Fruit fly (Drosophila melanogaster) whole organism, embryonic: Measurements from ENCODE around the gene Sbds.

Source experiments
- Antp ChIP-seq: fragments of 200-800 bp; sonication (Bioruptor generic); optimal IDR thresholded peaks from 3 replicates; lab custom pipeline; 2016; ENCODE audit warnings: missing biosample characterization, missing genetic modification characterization
- Asciz ChIP-seq: fragments of 200-800 bp; sonication (Bioruptor generic); optimal IDR thresholded peaks from 2 replicates; lab custom pipeline; 2017; ENCODE audit warnings: missing biosample characterization, mild to moderate bottlenecking, missing genetic modification characterization, missing genetic modification reagents
- Bdp1 ChIP-seq: fragments of 200-800 bp; sonication (Bioruptor generic); optimal IDR thresholded peaks from 3 replicates; lab custom pipeline; 2016; ENCODE audit warnings: missing biosample characterization, missing genetic modification characterization
- CG1024 ChIP-seq: fragments of 200-800 bp; sonication (Bioruptor generic); IDR thresholded peaks from 2 replicates; pipeline ENCODE4 v1.3.6; 2022; ENCODE audit warnings: missing biosample characterization, missing genetic modification characterization
- CG10565 ChIP-seq: fragments of 200-800 bp; sonication (Bioruptor generic); optimal IDR thresholded peaks from 3 replicates; lab custom pipeline; 2016; ENCODE audit warnings: missing biosample characterization, mild to moderate bottlenecking, missing genetic modification characterization
- CG11456 ChIP-seq: fragments of 200-800 bp; sonication (Bioruptor generic); IDR thresholded peaks from 3 replicates; pipeline ENCODE4 v1.3.6; 2022; ENCODE audit warnings: missing biosample characterization, missing genetic modification characterization
- CG12071 ChIP-seq: fragments of 200-800 bp; sonication (Bioruptor generic); optimal IDR thresholded peaks from 3 replicates; lab custom pipeline; 2018; ENCODE audit warnings: missing biosample characterization, mild to moderate bottlenecking, missing genetic modification characterization
- CG13123 ChIP-seq: fragments of 200-800 bp; sonication (Bioruptor generic); optimal IDR thresholded peaks from 2 replicates; lab custom pipeline; 2016; ENCODE audit warnings: missing biosample characterization, missing genetic modification characterization
- CG13894 ChIP-seq: fragments of 200-800 bp; sonication (Bioruptor generic); optimal IDR thresholded peaks from 3 replicates; lab custom pipeline; 2018; ENCODE audit warnings: missing biosample characterization, mild to moderate bottlenecking, missing genetic modification characterization, moderate library complexity
- CG17328 ChIP-seq: fragments of 200-800 bp; sonication (Bioruptor generic); IDR thresholded peaks from 2 replicates; pipeline ENCODE4 v1.3.6; 2022; ENCODE audit warnings: missing biosample characterization, missing genetic modification characterization
- CG18262 ChIP-seq: fragments of 200-800 bp; optimal IDR thresholded peaks from 3 replicates; lab custom pipeline; 2019; ENCODE audit warnings: missing biosample characterization, mild to moderate bottlenecking, missing genetic modification characterization, moderate library complexity
- CG2712 ChIP-seq: fragments of 200-800 bp; optimal IDR thresholded peaks from 3 replicates; lab custom pipeline; 2019; ENCODE audit warnings: missing biosample characterization, mild to moderate bottlenecking, missing genetic modification characterization, moderate library complexity
- CG31224 ChIP-seq: fragments of 200-800 bp; sonication (Bioruptor generic); IDR thresholded peaks from 2 replicates; pipeline ENCODE4 v1.3.6; 2022; ENCODE audit warnings: missing biosample characterization, missing genetic modification characterization
- CG9609 ChIP-seq: fragments of 200-800 bp; sonication (Bioruptor generic); optimal IDR thresholded peaks from 3 replicates; lab custom pipeline; 2016; ENCODE audit warnings: missing biosample characterization, missing genetic modification characterization
- CTCF ChIP-seq: fragments of 200-800 bp; sonication (Bioruptor generic); optimal IDR thresholded peaks from 2 replicates; lab custom pipeline; 2017; ENCODE audit warnings: missing biosample characterization, mild to moderate bottlenecking, missing genetic modification characterization, moderate library complexity
- CoRest ChIP-seq: fragments of 200-800 bp; sonication (Bioruptor generic); optimal IDR thresholded peaks from 3 replicates; lab custom pipeline; 2018; ENCODE audit warnings: missing biosample characterization, mild to moderate bottlenecking, missing genetic modification characterization, moderate library complexity
- D19B ChIP-seq: fragments of 200-800 bp; sonication (Bioruptor generic); optimal IDR thresholded peaks from 2 replicates; lab custom pipeline; 2017; ENCODE audit warnings: missing biosample characterization, mild to moderate bottlenecking, missing genetic modification characterization
- Deaf1 ChIP-seq: fragments of 200-800 bp; optimal IDR thresholded peaks from 3 replicates; lab custom pipeline; 2019; ENCODE audit warnings: missing biosample characterization, mild to moderate bottlenecking, missing genetic modification characterization, moderate library complexity
- Dll ChIP-seq: fragments of 200-800 bp; sonication (Bioruptor generic); IDR thresholded peaks from 4 replicates; pipeline ENCODE4 v1.3.6; 2022; ENCODE audit warnings: missing biosample characterization, missing genetic modification characterization; ENCODE audit not compliant: partially characterized antibody
- Dp ChIP-seq: fragments of 200-800 bp; sonication (Bioruptor generic); optimal IDR thresholded peaks from 2 replicates; lab custom pipeline; 2018; ENCODE audit warnings: missing biosample characterization, mild to moderate bottlenecking, missing genetic modification characterization, moderate library complexity
- Dref ChIP-seq: fragments of 200-800 bp; sonication (Bioruptor generic); IDR thresholded peaks from 2 replicates; pipeline ENCODE4 v1.3.6; 2022; ENCODE audit warnings: missing biosample characterization, missing genetic modification characterization
- Fer3 ChIP-seq: fragments of 200-800 bp; sonication (Bioruptor generic); optimal IDR thresholded peaks from 2 replicates; lab custom pipeline; 2018; ENCODE audit warnings: missing biosample characterization, mild to moderate bottlenecking, missing genetic modification characterization, moderate library complexity
- GATAe ChIP-seq: fragments of 200-800 bp; sonication (Bioruptor generic); conservative IDR thresholded peaks from 2 replicates; pipeline ENCODE4 v1.3.6; 2022; ENCODE audit warnings: missing biosample characterization, missing genetic modification characterization
- H15 ChIP-seq: fragments of 200-800 bp; sonication (Bioruptor generic); IDR thresholded peaks from 3 replicates; pipeline ENCODE4 v1.3.6; 2022; ENCODE audit warnings: missing biosample characterization, missing genetic modification characterization
- HLHmδ ChIP-seq: fragments of 200-800 bp; sonication (Bioruptor generic); optimal IDR thresholded peaks from 2 replicates; lab custom pipeline; 2018; ENCODE audit warnings: missing biosample characterization, mild to moderate bottlenecking, missing genetic modification characterization, moderate library complexity
- Neu2 ChIP-seq: fragments of 200-800 bp; sonication (Bioruptor generic); optimal IDR thresholded peaks from 3 replicates; lab custom pipeline; 2016; ENCODE audit warnings: missing biosample characterization, missing genetic modification characterization, borderline replicate concordance
- Opbp ChIP-seq: fragments of 200-800 bp; sonication (Bioruptor generic); IDR thresholded peaks from 3 replicates; pipeline ENCODE4 v1.3.6; 2022; ENCODE audit warnings: missing biosample characterization, missing genetic modification characterization; ENCODE audit not compliant: partially characterized antibody
- Pdp1 ChIP-seq, 2 experiments: fragments of 200-800 bp; sonication (Bioruptor generic); optimal IDR thresholded peaks; 3 replicates each; lab custom pipeline; 2016; ENCODE audit warnings: missing biosample characterization in 2 of 2, missing genetic modification characterization in 2 of 2, mild to moderate bottlenecking in 1 of 2, moderate library complexity in 1 of 2
- Rx ChIP-seq: fragments of 200-800 bp; sonication (Bioruptor generic); IDR thresholded peaks from 2 replicates; pipeline ENCODE4 v1.3.6; 2022; ENCODE audit warnings: missing biosample characterization, missing genetic modification characterization
- Sox100B ChIP-seq: fragments of 200-800 bp; sonication (Bioruptor generic); optimal IDR thresholded peaks from 3 replicates; lab custom pipeline; 2018; ENCODE audit warnings: missing biosample characterization, mild to moderate bottlenecking, missing genetic modification characterization
- Stat92E ChIP-seq, 3 experiments: fragments of >200 bp in 2 of 3; fragments of 200-800 bp in 1 of 3; sonication (Bioruptor generic) in 1 of 3; optimal IDR thresholded peaks; 2 replicates each; lab custom pipeline; 2017 to 2019; ENCODE audit warnings: missing biosample characterization in 3 of 3, missing genetic modification characterization in 3 of 3, mild to moderate bottlenecking in 1 of 3, moderate library complexity in 1 of 3
- cato ChIP-seq: fragments of 200-800 bp; sonication (Bioruptor generic); optimal IDR thresholded peaks from 2 replicates; lab custom pipeline; 2016; ENCODE audit warnings: missing biosample characterization, missing genetic modification characterization, borderline replicate concordance
- disco-r ChIP-seq: fragments of 200-800 bp; sonication (Bioruptor generic); optimal IDR thresholded peaks from 2 replicates; lab custom pipeline; 2016; ENCODE audit warnings: missing biosample characterization, missing genetic modification characterization
- eyg ChIP-seq: fragments of 200-800 bp; sonication (Bioruptor generic); optimal IDR thresholded peaks from 3 replicates; lab custom pipeline; 2016; ENCODE audit warnings: missing biosample characterization, missing genetic modification characterization
- fd102C ChIP-seq: fragments of 200-800 bp; sonication (Bioruptor generic); optimal IDR thresholded peaks from 2 replicates; lab custom pipeline; 2018; ENCODE audit warnings: missing biosample characterization, mild to moderate bottlenecking, missing genetic modification characterization, moderate library complexity
- gcm ChIP-seq: fragments of 200-800 bp; sonication (Bioruptor generic); optimal IDR thresholded peaks from 2 replicates; lab custom pipeline; 2019; ENCODE audit warnings: missing biosample characterization, mild to moderate bottlenecking, missing genetic modification characterization, moderate library complexity
- gsb ChIP-seq: fragments of 200-800 bp; sonication (Bioruptor generic); IDR thresholded peaks from 2 replicates; pipeline ENCODE4 v1.3.6; 2022; ENCODE audit warnings: missing biosample characterization, missing genetic modification characterization
- gt ChIP-seq: fragments of 200-800 bp; sonication (Bioruptor generic); IDR thresholded peaks from 2 replicates; pipeline ENCODE4 v1.3.6; 2022; ENCODE audit warnings: missing biosample characterization, missing genetic modification characterization
- ham ChIP-seq: fragments of 200-800 bp; sonication (Bioruptor generic); IDR thresholded peaks from 2 replicates; pipeline ENCODE4 v1.3.6; 2022; ENCODE audit warnings: missing biosample characterization, missing genetic modification characterization
- ind ChIP-seq: fragments of 200-800 bp; sonication (Bioruptor generic); optimal IDR thresholded peaks from 3 replicates; lab custom pipeline; 2016; ENCODE audit warnings: missing biosample characterization, missing genetic modification characterization
- inv ChIP-seq: fragments of 200-800 bp; sonication (Bioruptor generic); IDR thresholded peaks from 2 replicates; pipeline ENCODE4 v1.3.6; 2022; ENCODE audit warnings: missing biosample characterization, missing genetic modification characterization; ENCODE audit not compliant: partially characterized antibody
- jigr1 ChIP-seq: fragments of 200-800 bp; sonication (Bioruptor generic); IDR thresholded peaks from 3 replicates; pipeline ENCODE4 v1.3.6; 2022; ENCODE audit warnings: missing biosample characterization, missing genetic modification characterization
- pros ChIP-seq: fragments of 200-800 bp; sonication (Bioruptor generic); optimal IDR thresholded peaks from 3 replicates; lab custom pipeline; 2019; ENCODE audit warnings: missing biosample characterization, mild to moderate bottlenecking, missing genetic modification characterization, moderate library complexity
- sens ChIP-seq: fragments of 200-800 bp; sonication (Bioruptor generic); peaks from one replicate; lab custom pipeline; 2016; ENCODE audit warnings: missing biosample characterization, missing genetic modification characterization
- shn ChIP-seq: fragments of 200-800 bp; sonication (Bioruptor generic); optimal IDR thresholded peaks from 3 replicates; lab custom pipeline; 2016; ENCODE audit warnings: missing biosample characterization, missing genetic modification characterization
- sim ChIP-seq: fragments of 200-800 bp; sonication (Bioruptor generic); IDR thresholded peaks from 2 replicates; pipeline ENCODE4 v1.3.6; 2022; ENCODE audit warnings: missing biosample characterization, missing genetic modification characterization
- slbo ChIP-seq: fragments of 200-800 bp; sonication (Bioruptor generic); IDR thresholded peaks from 2 replicates; pipeline ENCODE4 v1.3.6; 2022; ENCODE audit warnings: missing biosample characterization, missing genetic modification characterization
- slou ChIP-seq: fragments of 200-800 bp; sonication (Bioruptor generic); optimal IDR thresholded peaks from 3 replicates; lab custom pipeline; 2016; ENCODE audit warnings: missing biosample characterization, missing genetic modification characterization
- unpg ChIP-seq: fragments of 200-800 bp; sonication (Bioruptor generic); optimal IDR thresholded peaks from 3 replicates; lab custom pipeline; 2018; ENCODE audit warnings: missing biosample characterization, mild to moderate bottlenecking, missing genetic modification characterization, moderate library complexity
- wdn ChIP-seq: fragments of 200-800 bp; sonication (Bioruptor generic); IDR thresholded peaks from 2 replicates; pipeline ENCODE4 v1.3.6; 2022; ENCODE audit warnings: missing biosample characterization, missing genetic modification characterization
- wor ChIP-seq: fragments of 200-800 bp; sonication (Bioruptor generic); IDR thresholded peaks from 2 replicates; pipeline ENCODE4 v1.3.6; 2022; ENCODE audit warnings: missing biosample characterization, missing genetic modification characterization

Sbds gene

dm6 chr3L:6747127-6747526 lies 5.6 kb upstream of the Sbds start (continued):
- TF ChIP-seq Fer3 (peak; percentile 9), Sox100B (GFP tag; lab: Kevin White, UChicago) (peak; percentile 3), Dref (GFP tag; lab: Robert Waterston, UW) (peak; percentile 56), CG17328 (peak; percentile 47; the same call in 1 of the 2 replicates), CTCF (peak; percentile 96), cato (GFP tag; lab: Kevin White, UChicago) (no peak), Dp (GFP tag; lab: Kevin White, UChicago) (peak; percentile 7), pros (GFP tag; lab: Kevin White, UChicago) (no peak), fd102C (GFP tag; lab: Kevin White, UChicago) (no peak), CG13123 (GFP tag; lab: Kevin White, UChicago) (no peak), Dll (GFP tag; lab: Robert Waterston, UW) (no peak), Rx (GFP tag; lab: Robert Waterston, UW) (peak; percentile 57), disco-r (GFP tag; lab: Kevin White, UChicago) (no peak), inv (GFP tag; lab: Robert Waterston, UW) (no peak), H15 (GFP tag; lab: Robert Waterston, UW) (0 out of 3 replicates have a peak, but pooled peaks have one; percentile 34), slou (GFP tag; lab: Kevin White, UChicago) (no peak), Stat92E (GFP tag; optimal IDR thresholded peaks at IDR 0.05; lab: Kevin White, UChicago) (no peak), eyg (no peak), wdn (GFP tag; lab: Robert Waterston, UW) (no peak), Antp (peak; percentile 49), CG12071 (GFP tag; lab: Kevin White, UChicago) (no peak), gsb (GFP tag; lab: Robert Waterston, UW) (peak; percentile 48), sens (GFP tag; lab: Kevin White, UChicago) (peak; percentile 84), CG1024 (0 out of 2 replicates have a peak, but pooled peaks have one; percentile 11), Pdp1 (GFP tag; optimal IDR thresholded peaks at IDR 0.05; lab: Kevin White, UChicago) (peak in 1 of 2 experiments; percentile 57), CG9609 (peak; percentile 34), gt (GFP tag; lab: Robert Waterston, UW) (no peak), jigr1 (GFP tag; lab: Robert Waterston, UW) (peak; percentile 17; the same call in 1 of the 3 replicates), D19B (no peak), Asciz (GFP tag; lab: Kevin White, UChicago) (no peak), CG2712 (peak; percentile 66), Neu2 (GFP tag; lab: Kevin White, UChicago) (peak; percentile 60), Opbp (GFP tag; lab: Robert Waterston, UW) (peak; percentile 73), slbo (GFP tag; lab: Robert Waterston, UW) (peak; percentile 85), Bdp1 (GFP tag; lab: Kevin White, UChicago) (no peak), Deaf1 (tag; lab: Kevin White, UChicago) (no peak), HLHmδ (peak; percentile 71), GATAe (GFP tag; lab: Robert Waterston, UW) (no peak), CG10565 (GFP tag; lab: Kevin White, UChicago) (no peak), CG11456 (GFP tag; lab: Robert Waterston, UW) (peak; percentile 85), ham (no peak), shn (peak; percentile 37), CG13894 (tag; lab: Kevin White, UChicago) (peak; percentile 64), CoRest (tag; lab: Kevin White, UChicago) (peak; percentile 56), sim (GFP tag; lab: Robert Waterston, UW) (no peak), wor (no peak), ind (peak; percentile 48), unpg (peak; percentile 40), CG18262 (tag; lab: Kevin White, UChicago) (peak; percentile 35), gcm (GFP tag; lab: Kevin White, UChicago) (no peak), CG31224 (peak; percentile 38; the same call in 1 of the 2 replicates)
